Worm (Caenorhabditis elegans): ENCODE data around the gene K08F8.15.

K08F8.15 gene

DNA sequence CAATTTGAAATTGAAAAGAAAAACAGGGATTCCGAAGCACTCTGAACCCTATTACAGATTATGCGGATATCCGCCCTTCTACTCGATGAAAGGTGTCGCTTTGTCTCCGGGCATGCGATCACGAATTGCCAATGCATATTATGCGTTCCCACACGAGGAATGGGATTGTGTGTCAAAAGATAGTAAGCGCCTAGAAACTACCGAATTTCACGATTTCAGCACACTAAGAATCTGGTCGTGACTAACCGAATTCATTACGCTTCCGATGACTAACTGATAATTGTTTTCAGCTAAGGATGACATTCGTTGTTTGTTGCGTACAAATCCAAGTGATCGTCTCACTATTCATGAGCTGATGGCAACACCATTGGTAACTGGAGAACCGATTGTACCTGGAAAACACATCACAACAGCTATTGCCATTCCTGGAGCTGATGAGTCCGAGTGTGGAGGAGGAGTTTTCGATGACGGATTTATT, 20.3 kb upstream of the K08F8.15 start:
- TF ChIP-seq C34B4.2 (tag; optimal IDR thresholded peaks at IDR 0.05): no peak
- peak; percentile 11 for TF ChIP-seq snu-23 (GFP tag; optimal IDR thresholded peaks at IDR 0.05)
- no peak for TF ChIP-seq ceh-8 (GFP tag; optimal IDR thresholded peaks at IDR 0.05)
- TF ChIP-seq nhr-47 (tag; optimal IDR thresholded peaks at IDR 0.05): no peak
- TF ChIP-seq F16B12.6 (tag; optimal IDR thresholded peaks at IDR 0.05): no peak

DNA sequence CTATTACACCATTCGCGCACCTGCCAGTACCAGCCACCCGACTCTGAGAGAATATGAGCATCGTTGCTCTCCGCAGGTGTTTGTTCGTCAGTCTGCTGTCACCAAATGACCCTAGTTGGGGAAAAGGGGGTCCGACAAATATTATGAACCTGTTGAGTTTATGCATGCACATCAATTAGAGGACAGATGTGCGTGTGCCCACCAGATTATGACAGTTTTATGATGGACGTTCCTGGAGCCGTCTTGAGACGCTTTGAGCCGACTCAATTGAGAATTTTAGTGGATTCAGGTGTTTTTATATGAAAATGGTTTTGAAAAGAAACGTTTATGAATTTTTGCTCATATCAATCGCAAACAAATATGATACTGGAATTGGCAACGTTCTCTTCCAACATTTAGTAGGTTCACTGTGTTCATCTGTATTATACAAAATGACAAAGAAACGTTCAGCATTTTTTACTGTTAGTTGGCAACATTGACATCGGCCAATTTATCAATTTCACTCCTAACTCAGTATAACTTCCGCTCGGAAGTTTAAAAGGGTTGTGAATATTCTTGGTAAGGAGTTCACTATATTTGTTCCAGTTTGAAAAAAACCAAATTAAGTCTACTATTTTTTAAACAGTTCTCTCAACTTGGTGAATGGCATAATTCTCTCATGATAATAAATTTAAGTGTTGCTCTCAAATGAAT, 19.2 kb upstream of the K08F8.15 start:
- TF ChIP-seq egl-27 (tag; optimal IDR thresholded peaks at IDR 0.05) (no peak), lin-35 (GFP tag; optimal IDR thresholded peaks at IDR 0.05) (peak in 1 of 2 experiments; percentile 65), ceh-88 (GFP tag; IDR thresholded peaks at IDR 0.05) (no peak; the same call in 1 of the 2 replicates), skn-1 (tag; optimal IDR thresholded peaks at IDR 0.05) (no peak), nhr-19 (GFP tag; conservative IDR thresholded peaks at IDR 0.05) (no peak; the same call in 1 of the 2 replicates), nhr-71 (tag; optimal IDR thresholded peaks at IDR 0.05) (peak; percentile 63), ces-1 (GFP tag; optimal IDR thresholded peaks at IDR 0.05) (no peak), ets-5 (GFP tag; IDR thresholded peaks at IDR 0.05) (no peak), nhr-77 (tag; optimal IDR thresholded peaks at IDR 0.05) (no peak), Y116A8C.19 (tag; optimal IDR thresholded peaks at IDR 0.05; ENCODE audit: borderline replicate concordance) (no peak), pqm-1 (tag; optimal IDR thresholded peaks at IDR 0.05) (no peak), aly-2 (tag; optimal IDR thresholded peaks at IDR 0.05) (no peak), irx-1 (tag; optimal IDR thresholded peaks at IDR 0.05) (no peak), mab-9 (GFP tag; IDR thresholded peaks at IDR 0.05) (no peak), nhr-76 (tag; optimal IDR thresholded peaks at IDR 0.05) (no peak), nhr-12 (tag; optimal IDR thresholded peaks at IDR 0.05) (no peak), mdl-1 (tag; optimal IDR thresholded peaks at IDR 0.05) (no peak), fkh-4 (tag; optimal IDR thresholded peaks at IDR 0.05; ENCODE audit: borderline replicate concordance) (no peak), lin-14 (GFP tag; optimal IDR thresholded peaks at IDR 0.05) (peak; percentile 41), egl-13 (tag; optimal IDR thresholded peaks at IDR 0.05) (no peak), hlh-17 (GFP tag; optimal IDR thresholded peaks at IDR 0.05; ENCODE audit: borderline replicate concordance) (no peak), lin-15B (tag; optimal IDR thresholded peaks at IDR 0.05) (no peak), alr-1 (tag; optimal IDR thresholded peaks at IDR 0.05; ENCODE audit: borderline replicate concordance) (no peak), dsc-1 (tag; optimal IDR thresholded peaks at IDR 0.05) (peak; percentile 2), nhr-90 (tag; optimal IDR thresholded peaks at IDR 0.05; ENCODE audit: poor library complexity) (peak; percentile 82), nhr-84 (tag; optimal IDR thresholded peaks at IDR 0.05) (no peak), nhr-237 (tag; optimal IDR thresholded peaks at IDR 0.05) (no peak), unc-86 (tag; optimal IDR thresholded peaks at IDR 0.05) (no peak), nhr-11 (tag; optimal IDR thresholded peaks at IDR 0.05) (no peak), mef-2 (tag; optimal IDR thresholded peaks at IDR 0.05) (no peak), sptf-1 (tag; optimal IDR thresholded peaks at IDR 0.05) (no peak), aha-1 (tag; optimal IDR thresholded peaks at IDR 0.05) (no peak), ceh-8 (GFP tag; optimal IDR thresholded peaks at IDR 0.05) (no peak), nhr-20 (tag; optimal IDR thresholded peaks at IDR 0.05) (peak; percentile 44), elt-2 (tag; optimal IDR thresholded peaks at IDR 0.05) (no peak), sox-4 (tag; optimal IDR thresholded peaks at IDR 0.05) (no peak), lsy-2 (tag; optimal IDR thresholded peaks at IDR 0.05) (peak in 1 of 2 experiments; percentile 46), tbx-2 (tag; optimal IDR thresholded peaks at IDR 0.05) (peak; percentile 41), ztf-11 (tag; optimal IDR thresholded peaks at IDR 0.05) (peak in 1 of 2 experiments; percentile 34), ceh-82 (tag; optimal IDR thresholded peaks at IDR 0.05) (no peak), pag-3 (tag; optimal IDR thresholded peaks at IDR 0.05; ENCODE audit: borderline replicate concordance, insufficient read depth) (no peak), efl-1 (optimal IDR thresholded peaks at IDR 0.05) (peak in 1 of 2 experiments; percentile 33), efl-1 (GFP tag; optimal IDR thresholded peaks at IDR 0.05 in 1 of 2) (peak in 1 of 2 experiments; percentile 84), zag-1 (tag; optimal IDR thresholded peaks at IDR 0.05) (no peak), ama-1 (optimal IDR thresholded peaks at IDR 0.05) (peak; percentile 90), nhr-28 (tag; optimal IDR thresholded peaks at IDR 0.05) (no peak)

All from whole organism, L1 larva.